Fruit fly (Drosophila melanogaster) whole organism, embryonic: Measurements from ENCODE around the gene gb.
A peak's percentile ranks its signal among the peaks of the same experiment; 100 is the strongest.

ENCODE experiments used
- ATbp ChIP-seq: fragments of 200-800 bp; sonication (Bioruptor generic); optimal IDR thresholded peaks from 2 replicates; lab custom pipeline; 2017; ENCODE audit warnings: missing biosample characterization, mild to moderate bottlenecking, missing genetic modification characterization, missing genetic modification reagents
- Aef1 ChIP-seq: fragments of 200-800 bp; sonication (Bioruptor generic); IDR thresholded peaks from 3 replicates; pipeline ENCODE4 v1.3.6; 2022; ENCODE audit warnings: missing biosample characterization, missing genetic modification characterization
- Antp ChIP-seq: fragments of 200-800 bp; sonication (Bioruptor generic); optimal IDR thresholded peaks from 3 replicates; lab custom pipeline; 2016; ENCODE audit warnings: missing biosample characterization, missing genetic modification characterization
- Atf3 ChIP-seq: fragments of 200-800 bp; sonication (Bioruptor generic); optimal IDR thresholded peaks from 3 replicates; lab custom pipeline; 2016; ENCODE audit warnings: missing biosample characterization, missing genetic modification characterization
- B-H2 ChIP-seq: fragments of 200-800 bp; sonication (Bioruptor generic); optimal IDR thresholded peaks from 2 replicates; lab custom pipeline; 2018; ENCODE audit warnings: missing biosample characterization, mild to moderate bottlenecking, missing genetic modification characterization
- BtbVII ChIP-seq: fragments of 200-800 bp; sonication (Bioruptor generic); optimal IDR thresholded peaks from 3 replicates; lab custom pipeline; 2017; ENCODE audit warnings: missing biosample characterization, mild to moderate bottlenecking, missing genetic modification characterization
- CG1024 ChIP-seq: fragments of 200-800 bp; sonication (Bioruptor generic); IDR thresholded peaks from 2 replicates; pipeline ENCODE4 v1.3.6; 2022; ENCODE audit warnings: missing biosample characterization, missing genetic modification characterization
- CG10267 ChIP-seq: fragments of 200-800 bp; sonication (Bioruptor generic); optimal IDR thresholded peaks from 2 replicates; lab custom pipeline; 2018; ENCODE audit warnings: missing biosample characterization, mild to moderate bottlenecking, missing genetic modification characterization, moderate library complexity
- CG11504 ChIP-seq: fragments of 200-800 bp; sonication (Bioruptor generic); optimal IDR thresholded peaks from 3 replicates; lab custom pipeline; 2019; ENCODE audit warnings: missing biosample characterization, mild to moderate bottlenecking, missing genetic modification characterization, moderate library complexity
- CG12299 ChIP-seq: fragments of 200-800 bp; sonication (Bioruptor generic); optimal IDR thresholded peaks from 2 replicates; lab custom pipeline; 2018; ENCODE audit warnings: missing biosample characterization, mild to moderate bottlenecking, missing genetic modification characterization
- CG12769 ChIP-seq: fragments of 200-800 bp; sonication (Bioruptor generic); optimal IDR thresholded peaks from 2 replicates; lab custom pipeline; 2019; ENCODE audit warnings: missing biosample characterization, mild to moderate bottlenecking, missing genetic modification characterization, moderate library complexity
- CG14441 ChIP-seq: fragments of 200-800 bp; sonication (Bioruptor generic); IDR thresholded peaks from 2 replicates; pipeline ENCODE4 v1.3.6; 2022; ENCODE audit warnings: missing biosample characterization, missing genetic modification characterization
- CG15011 ChIP-seq: fragments of 200-800 bp; sonication (Bioruptor generic); optimal IDR thresholded peaks from 3 replicates; lab custom pipeline; 2018; ENCODE audit warnings: missing biosample characterization, mild to moderate bottlenecking, missing genetic modification characterization
- CG15601 ChIP-seq: fragments of 200-800 bp; sonication (Bioruptor generic); optimal IDR thresholded peaks from 3 replicates; lab custom pipeline; 2019; ENCODE audit warnings: missing biosample characterization, mild to moderate bottlenecking, missing genetic modification characterization, moderate library complexity
- CG15696 ChIP-seq: fragments of 200-800 bp; sonication (Bioruptor generic); optimal IDR thresholded peaks from 2 replicates; lab custom pipeline; 2019; ENCODE audit warnings: missing biosample characterization, mild to moderate bottlenecking, missing genetic modification characterization, moderate library complexity
- CG17361 ChIP-seq: fragments of 200-800 bp; sonication (Bioruptor generic); IDR thresholded peaks from 3 replicates; pipeline ENCODE4 v1.3.6; 2022; ENCODE audit warnings: missing biosample characterization, missing genetic modification characterization
- CG17385 ChIP-seq: fragments of 200-800 bp; sonication (Bioruptor generic); optimal IDR thresholded peaks from 3 replicates; lab custom pipeline; 2018; ENCODE audit warnings: missing biosample characterization, mild to moderate bottlenecking, missing genetic modification characterization
- CG1792 ChIP-seq: fragments of 200-800 bp; sonication (Bioruptor generic); optimal IDR thresholded peaks from 2 replicates; lab custom pipeline; 2016; ENCODE audit warnings: missing biosample characterization, missing genetic modification characterization
- CG18011 ChIP-seq: fragments of 200-800 bp; sonication (Bioruptor generic); optimal IDR thresholded peaks from 2 replicates; lab custom pipeline; 2017; ENCODE audit warnings: missing biosample characterization, missing genetic modification characterization, mild to moderate bottlenecking, moderate library complexity, missing genotype
- CG2116 ChIP-seq: fragments of 200-800 bp; sonication (Bioruptor generic); optimal IDR thresholded peaks from 3 replicates; lab custom pipeline; 2018; ENCODE audit warnings: missing biosample characterization, mild to moderate bottlenecking, missing genetic modification characterization
- CG32532 ChIP-seq: fragments of 200-800 bp; sonication (Bioruptor generic); IDR thresholded peaks from 2 replicates; pipeline ENCODE4 v1.3.6; 2022; ENCODE audit warnings: missing biosample characterization, missing genetic modification characterization
- CG7357 ChIP-seq: fragments of 200-800 bp; sonication (Bioruptor generic); IDR thresholded peaks from 3 replicates; pipeline ENCODE4 v1.3.6; 2022; ENCODE audit warnings: missing biosample characterization, missing genetic modification characterization
- CG7839 ChIP-seq: fragments of 200-800 bp; sonication (Bioruptor generic); optimal IDR thresholded peaks from 3 replicates; lab custom pipeline; 2018; ENCODE audit warnings: missing biosample characterization, mild to moderate bottlenecking, missing genetic modification characterization, moderate library complexity
- CG8290 ChIP-seq, 3 experiments: fragments of 200-800 bp; sonication (Bioruptor generic); optimal IDR thresholded peaks; 2 replicates each; lab custom pipeline; 2016 to 2019; ENCODE audit warnings: missing biosample characterization in 3 of 3, missing genetic modification characterization in 3 of 3, mild to moderate bottlenecking in 2 of 3, moderate library complexity in 1 of 3
- CG9932 ChIP-seq: fragments of 200-800 bp; sonication (Bioruptor generic); IDR thresholded peaks from 2 replicates; pipeline ENCODE4 v1.3.6; 2022; ENCODE audit warnings: missing biosample characterization, missing genetic modification characterization
- CHES-1-like ChIP-seq: fragments of 200-800 bp; sonication (Bioruptor generic); optimal IDR thresholded peaks from 2 replicates; lab custom pipeline; 2016; ENCODE audit warnings: missing biosample characterization, missing genetic modification characterization
- CoRest ChIP-seq: fragments of 200-800 bp; sonication (Bioruptor generic); optimal IDR thresholded peaks from 3 replicates; lab custom pipeline; 2018; ENCODE audit warnings: missing biosample characterization, mild to moderate bottlenecking, missing genetic modification characterization, moderate library complexity
- D19A ChIP-seq: fragments of 200-800 bp; optimal IDR thresholded peaks from 3 replicates; lab custom pipeline; 2019; ENCODE audit warnings: missing biosample characterization, mild to moderate bottlenecking, missing genetic modification characterization, moderate library complexity
- Dbx ChIP-seq: fragments of 200-800 bp; sonication (Bioruptor generic); IDR thresholded peaks from 3 replicates; pipeline ENCODE4 v1.3.6; 2022; ENCODE audit warnings: missing biosample characterization, missing genetic modification characterization
- Dfd ChIP-seq, 2 experiments: fragments of >200 bp; optimal IDR thresholded peaks; 2 replicates each; lab custom pipeline; 2017; ENCODE audit warnings: missing biosample characterization in 2 of 2, missing genetic modification characterization in 2 of 2
- Ets97D ChIP-seq: fragments of 200-800 bp; sonication (Bioruptor generic); optimal IDR thresholded peaks from 3 replicates; lab custom pipeline; 2016; ENCODE audit warnings: missing biosample characterization, missing genetic modification characterization
- Kr ChIP-seq: fragments of 200-800 bp; sonication (Bioruptor generic); optimal IDR thresholded peaks from 2 replicates; lab custom pipeline; 2017; ENCODE audit warnings: missing biosample characterization, mild to moderate bottlenecking, missing genetic modification characterization
- Mad ChIP-seq: fragments of 200-800 bp; sonication (Bioruptor generic); optimal IDR thresholded peaks from 2 replicates; lab custom pipeline; 2016; ENCODE audit warnings: missing biosample characterization, missing genetic modification characterization
- Meics ChIP-seq: fragments of 200-800 bp; sonication (Bioruptor generic); optimal IDR thresholded peaks from 2 replicates; lab custom pipeline; 2017; ENCODE audit warnings: missing biosample characterization, mild to moderate bottlenecking, missing genetic modification characterization
- Oli ChIP-seq: fragments of 200-800 bp; sonication (Bioruptor generic); optimal IDR thresholded peaks from 2 replicates; lab custom pipeline; 2018; ENCODE audit warnings: missing biosample characterization, mild to moderate bottlenecking, missing genetic modification characterization, moderate library complexity
- Rx ChIP-seq: fragments of 200-800 bp; sonication (Bioruptor generic); IDR thresholded peaks from 2 replicates; pipeline ENCODE4 v1.3.6; 2022; ENCODE audit warnings: missing biosample characterization, missing genetic modification characterization
- Six4 ChIP-seq: fragments of 200-800 bp; sonication (Bioruptor generic); optimal IDR thresholded peaks from 2 replicates; lab custom pipeline; 2016; ENCODE audit warnings: missing biosample characterization, missing genetic modification characterization
- caup ChIP-seq: fragments of 200-800 bp; sonication (Bioruptor generic); optimal IDR thresholded peaks from 3 replicates; lab custom pipeline; 2017; ENCODE audit warnings: missing biosample characterization, mild to moderate bottlenecking, missing genetic modification characterization, moderate library complexity; ENCODE audit not compliant: severe bottlenecking
- gcm2 ChIP-seq: fragments of 200-800 bp; sonication (Bioruptor generic); optimal IDR thresholded peaks from 2 replicates; lab custom pipeline; 2016; ENCODE audit warnings: missing biosample characterization, missing genetic modification characterization
- gsb-n ChIP-seq: fragments of 200-800 bp; sonication (Bioruptor generic); optimal IDR thresholded peaks from 3 replicates; lab custom pipeline; 2018; ENCODE audit warnings: missing biosample characterization, mild to moderate bottlenecking, missing genetic modification characterization
- oc ChIP-seq: fragments of 200-800 bp; sonication (Bioruptor generic); optimal IDR thresholded peaks from 2 replicates; lab custom pipeline; 2018; ENCODE audit warnings: missing biosample characterization, mild to moderate bottlenecking, missing genetic modification characterization, moderate library complexity
- otp ChIP-seq: fragments of 200-800 bp; sonication (Bioruptor generic); IDR thresholded peaks from 3 replicates; pipeline ENCODE4, ENCODE4 v1.3.6; 2022; ENCODE audit warnings: missing biosample characterization, missing genetic modification characterization
- pan ChIP-seq, 4 experiments: fragments of >200 bp in 3 of 4; fragments of 200-800 bp in 1 of 4; sonication (Bioruptor generic) in 1 of 4; optimal IDR thresholded peaks in 3 of 4; IDR thresholded peaks in 1 of 4; 2 replicates each; pipeline versions ENCODE4 v1.3.6 to Lab custom; 2017 to 2022; ENCODE audit warnings: missing biosample characterization in 2 of 4, missing genetic modification characterization in 2 of 4, mixed read lengths in 1 of 4
- scrt ChIP-seq: fragments of 200-800 bp; sonication (Bioruptor generic); optimal IDR thresholded peaks from 2 replicates; lab custom pipeline; 2018; ENCODE audit warnings: missing biosample characterization, mild to moderate bottlenecking, missing genetic modification characterization, moderate library complexity
- tgo ChIP-seq: fragments of 200-800 bp; sonication (Bioruptor generic); IDR thresholded peaks from 3 replicates; pipeline ENCODE4 v1.3.6; 2022; ENCODE audit warnings: missing biosample characterization, missing genetic modification characterization
- tna ChIP-seq: fragments of 200-800 bp; sonication (Bioruptor generic); IDR thresholded peaks from 2 replicates; pipeline ENCODE4 v1.3.6; 2022; ENCODE audit warnings: missing biosample characterization, missing genetic modification characterization; ENCODE audit not compliant: partially characterized antibody
- ttk ChIP-seq: fragments of 200-800 bp; sonication (Bioruptor generic); IDR thresholded peaks from 2 replicates; pipeline ENCODE4 v2.1.2; 2022; ENCODE audit warnings: missing biosample characterization, missing genetic modification characterization

gb gene

dm6 chr3R:27153062-27153878, 41.2 kb upstream of the gb start (continued):
- TF ChIP-seq Kr (GFP tag; lab: Kevin White, UChicago) (no peak), CG8290 (GFP tag; optimal IDR thresholded peaks at IDR 0.05; lab: Kevin White, UChicago) (no peak), CG8290 (tag; optimal IDR thresholded peaks at IDR 0.05; lab: Kevin White, UChicago) (peak in 1 of 2 experiments; percentile 43), CoRest (tag; lab: Kevin White, UChicago) (peak; percentile 71), scrt (peak; percentile 52), oc (tag; lab: Kevin White, UChicago) (no peak), CG18011 (GFP tag; lab: Kevin White, UChicago) (no peak), Rx (GFP tag; lab: Robert Waterston, UW) (no peak), tna (GFP tag; lab: Robert Waterston, UW) (no peak), CG17361 (GFP tag; lab: Robert Waterston, UW) (peak; percentile 81), Oli (tag; lab: Kevin White, UChicago) (peak; percentile 70), CG7357 (GFP tag; lab: Robert Waterston, UW) (0 out of 3 replicates have a peak, but pooled peaks have one; percentile 33), BtbVII (GFP tag; lab: Kevin White, UChicago) (peak; percentile 64), CG15696 (tag; lab: Kevin White, UChicago) (peak; percentile 28), ttk (0 out of 2 replicates have a peak, but pooled peaks have one; percentile 12), CHES-1-like (peak; percentile 48), CG15601 (tag; lab: Kevin White, UChicago) (peak; percentile 21), CG9932 (GFP tag; lab: Robert Waterston, UW) (no peak), Ets97D (GFP tag; lab: Kevin White, UChicago) (no peak), caup (GFP tag; lab: Kevin White, UChicago) (peak; percentile 67), CG1024 (no peak), Meics (GFP tag; lab: Kevin White, UChicago) (peak; percentile 71), Dfd (GFP tag; optimal IDR thresholded peaks at IDR 0.05; lab: Kevin White, UChicago) (no peak), CG2116 (GFP tag; lab: Kevin White, UChicago) (peak; percentile 10), CG14441 (GFP tag; lab: Robert Waterston, UW) (0 out of 2 replicates have a peak, but pooled peaks have one; percentile 6), Mad (no peak), Atf3 (no peak), Aef1 (GFP tag; lab: Robert Waterston, UW) (peak; percentile 27; the same call in 1 of the 3 replicates), CG7839 (tag; lab: Kevin White, UChicago) (peak; percentile 65), B-H2 (GFP tag; lab: Kevin White, UChicago) (no peak), CG32532 (peak; percentile 48; the same call in 1 of the 2 replicates), CG11504 (tag; lab: Kevin White, UChicago) (peak; percentile 79), pan (optimal IDR thresholded peaks at IDR 0.05; lab: Kevin White, UChicago) (no peak), pan (GFP tag; optimal IDR thresholded peaks at IDR 0.05 in 1 of 2, IDR thresholded peaks at IDR 0.05 in 1 of 2) (peak in 1 of 2 experiments; percentile 12), CG10267 (peak; percentile 28), CG15011 (GFP tag; lab: Kevin White, UChicago) (peak; percentile 26), tgo (peak; percentile 25; the same call in 1 of the 3 replicates), D19A (tag; lab: Kevin White, UChicago) (peak; percentile 55), gsb-n (tag; lab: Kevin White, UChicago) (peak; percentile 35), CG12299 (tag; lab: Kevin White, UChicago) (peak; percentile 43), CG12769 (tag; lab: Kevin White, UChicago) (peak; percentile 72), gcm2 (GFP tag; lab: Kevin White, UChicago) (peak; percentile 22), otp (GFP tag; lab: Robert Waterston, UW) (peak; percentile 57; the same call in 1 of the 3 replicates), CG1792 (GFP tag; lab: Kevin White, UChicago) (no peak), Dbx (GFP tag; lab: Robert Waterston, UW) (0 out of 3 replicates have a peak, but pooled peaks have one; percentile 12), Six4 (GFP tag; lab: Kevin White, UChicago) (peak; percentile 29), CG17385 (GFP tag; lab: Kevin White, UChicago) (peak; percentile 54), ATbp (GFP tag; lab: Kevin White, UChicago) (no peak), Antp (GFP tag; lab: Kevin White, UChicago) (no peak)
